Fruit fly (Drosophila melanogaster) whole organism, prepupa: Measurements from ENCODE around the gene Fuca.

Experiments
- CG10631 ChIP-seq: fragments of 200-800 bp; sonication (Bioruptor generic); optimal IDR thresholded peaks from 2 replicates; lab custom pipeline; 2016; ENCODE audit warnings: missing biosample characterization, missing genetic modification characterization
- CG10669 ChIP-seq: fragments of 200-800 bp; sonication (Bioruptor generic); optimal IDR thresholded peaks from 3 replicates; lab custom pipeline; 2018; ENCODE audit warnings: missing biosample characterization, mild to moderate bottlenecking, missing genetic modification characterization, moderate library complexity
- CG11294 ChIP-seq: fragments of 200-800 bp; sonication (Bioruptor generic); IDR thresholded peaks from 2 replicates; pipeline ENCODE4 v1.3.6; 2022; ENCODE audit warnings: missing biosample characterization, missing genetic modification characterization
- CG11902 ChIP-seq: fragments of 200-800 bp; sonication (Bioruptor generic); optimal IDR thresholded peaks from 3 replicates; lab custom pipeline; 2016; ENCODE audit warnings: missing biosample characterization, missing genetic modification characterization
- CG15336 ChIP-seq: fragments of 200-800 bp; sonication (Bioruptor generic); IDR thresholded peaks from 2 replicates; pipeline ENCODE4 v1.3.6; 2022; ENCODE audit warnings: missing biosample characterization, missing genetic modification characterization
- CG16779 ChIP-seq: fragments of 200-800 bp; sonication (Bioruptor generic); optimal IDR thresholded peaks from 3 replicates; lab custom pipeline; 2017; ENCODE audit warnings: missing biosample characterization, mild to moderate bottlenecking, missing genetic modification characterization
- CG31627 ChIP-seq: fragments of 200-800 bp; sonication (Bioruptor generic); optimal IDR thresholded peaks from 3 replicates; lab custom pipeline; 2016; ENCODE audit warnings: missing biosample characterization, missing genetic modification characterization
- CG32006 ChIP-seq: fragments of 200-800 bp; sonication (Bioruptor generic); optimal IDR thresholded peaks from 3 replicates; lab custom pipeline; 2017; ENCODE audit warnings: missing biosample characterization, mild to moderate bottlenecking, missing genetic modification characterization
- CG34406 ChIP-seq: fragments of 200-800 bp; sonication (Bioruptor generic); optimal IDR thresholded peaks from 3 replicates; lab custom pipeline; 2016; ENCODE audit warnings: missing biosample characterization, missing genetic modification characterization
- CG3919 ChIP-seq: fragments of 200-800 bp; sonication (Bioruptor generic); optimal IDR thresholded peaks from 3 replicates; lab custom pipeline; 2016; ENCODE audit warnings: missing biosample characterization, missing genetic modification characterization
- CG4318 ChIP-seq: fragments of 200-800 bp; sonication (Bioruptor generic); optimal IDR thresholded peaks from 3 replicates; lab custom pipeline; 2017; ENCODE audit warnings: missing biosample characterization, mild to moderate bottlenecking, missing genetic modification characterization
- CG6276 ChIP-seq: fragments of 200-800 bp; sonication (Bioruptor generic); optimal IDR thresholded peaks from 2 replicates; lab custom pipeline; 2017; ENCODE audit warnings: missing biosample characterization, mild to moderate bottlenecking, missing genetic modification characterization
- CG6808 ChIP-seq: fragments of 200-800 bp; sonication (Bioruptor generic); optimal IDR thresholded peaks from 3 replicates; lab custom pipeline; 2017; ENCODE audit warnings: missing biosample characterization, missing genetic modification characterization, mild to moderate bottlenecking, moderate library complexity, missing genetic modification reagents
- CG6854 ChIP-seq: fragments of 200-800 bp; sonication (Bioruptor generic); optimal IDR thresholded peaks from 2 replicates; lab custom pipeline; 2017; ENCODE audit warnings: missing biosample characterization, mild to moderate bottlenecking, missing genetic modification characterization
- CG7368 ChIP-seq: fragments of 200-800 bp; sonication (Bioruptor generic); optimal IDR thresholded peaks from 3 replicates; lab custom pipeline; 2016; ENCODE audit warnings: missing biosample characterization, missing genetic modification characterization
- CG8319 ChIP-seq: fragments of 200-800 bp; sonication (Bioruptor generic); optimal IDR thresholded peaks from 3 replicates; lab custom pipeline; 2016; ENCODE audit warnings: missing biosample characterization, missing genetic modification characterization
- CG9139 ChIP-seq: fragments of 200-800 bp; sonication (Bioruptor generic); optimal IDR thresholded peaks from 3 replicates; lab custom pipeline; 2017; ENCODE audit warnings: missing biosample characterization, mild to moderate bottlenecking, missing genetic modification characterization
- Eip93F ChIP-seq: fragments of 200-800 bp; sonication (Bioruptor generic); optimal IDR thresholded peaks from 2 replicates; lab custom pipeline; 2016; ENCODE audit warnings: missing biosample characterization, mild to moderate bottlenecking, missing genetic modification characterization
- Ets21C ChIP-seq: fragments of 200-800 bp; sonication (Bioruptor generic); optimal IDR thresholded peaks from 3 replicates; lab custom pipeline; 2016; ENCODE audit warnings: missing biosample characterization, missing genetic modification characterization
- Ets96B ChIP-seq: fragments of 200-800 bp; optimal IDR thresholded peaks from 2 replicates; lab custom pipeline; 2019; ENCODE audit warnings: missing biosample characterization, mild to moderate bottlenecking, missing genetic modification characterization, moderate library complexity
- Gug ChIP-seq: fragments of 200-800 bp; sonication (Bioruptor generic); IDR thresholded peaks from 2 replicates; pipeline ENCODE4 v1.3.6; 2022; ENCODE audit warnings: missing biosample characterization, missing genetic modification characterization
- Hr38 ChIP-seq: sonication (Bioruptor generic); optimal IDR thresholded peaks from 2 replicates; lab custom pipeline; 2016; ENCODE audit warnings: missing biosample characterization, missing genetic modification characterization
- Lpt ChIP-seq: fragments of 200-800 bp; sonication (Bioruptor generic); optimal IDR thresholded peaks from 3 replicates; lab custom pipeline; 2016; ENCODE audit warnings: missing biosample characterization, missing genetic modification characterization
- Met ChIP-seq: fragments of 200-800 bp; sonication (Bioruptor generic); optimal IDR thresholded peaks from 3 replicates; lab custom pipeline; 2016; ENCODE audit warnings: missing biosample characterization, missing genetic modification characterization
- OdsH ChIP-seq: fragments of 200-800 bp; sonication (Bioruptor generic); optimal IDR thresholded peaks from 3 replicates; lab custom pipeline; 2016; ENCODE audit warnings: missing biosample characterization, missing genetic modification characterization
- Smox ChIP-seq: fragments of 200-800 bp; sonication (Bioruptor generic); optimal IDR thresholded peaks from 3 replicates; lab custom pipeline; 2016; ENCODE audit warnings: missing biosample characterization, missing genetic modification characterization
- Sox14 ChIP-seq: fragments of 200-800 bp; sonication (Bioruptor generic); optimal IDR thresholded peaks from 3 replicates; lab custom pipeline; 2016; ENCODE audit warnings: missing biosample characterization, missing genetic modification characterization
- Sox15 ChIP-seq: fragments of 200-800 bp; sonication (Bioruptor generic); optimal IDR thresholded peaks from 3 replicates; lab custom pipeline; 2016; ENCODE audit warnings: missing biosample characterization, missing genetic modification characterization
- acj6 ChIP-seq: fragments of 200-800 bp; sonication (Bioruptor generic); optimal IDR thresholded peaks from 3 replicates; lab custom pipeline; 2016; ENCODE audit warnings: missing biosample characterization, missing genetic modification characterization
- cyc ChIP-seq: fragments of 200-800 bp; sonication (Bioruptor generic); optimal IDR thresholded peaks from 3 replicates; lab custom pipeline; 2016; ENCODE audit warnings: missing biosample characterization, missing genetic modification characterization
- dac ChIP-seq: fragments of 200-800 bp; sonication (Bioruptor generic); optimal IDR thresholded peaks from 2 replicates; lab custom pipeline; 2017; ENCODE audit warnings: missing biosample characterization, mild to moderate bottlenecking, missing genetic modification characterization
- dsx ChIP-seq: fragments of 200-800 bp; optimal IDR thresholded peaks from 3 replicates; lab custom pipeline; 2019; ENCODE audit warnings: missing biosample characterization, mild to moderate bottlenecking, missing genetic modification characterization, moderate library complexity; ENCODE audit not compliant: poor library complexity, severe bottlenecking
- fd59A ChIP-seq: fragments of 200-800 bp; sonication (Bioruptor generic); optimal IDR thresholded peaks from 2 replicates; lab custom pipeline; 2017; ENCODE audit warnings: missing biosample characterization, mild to moderate bottlenecking, missing genetic modification characterization, missing genetic modification reagents
- fd85E ChIP-seq: fragments of 200-800 bp; sonication (Bioruptor generic); optimal IDR thresholded peaks from 3 replicates; lab custom pipeline; 2016; ENCODE audit warnings: missing biosample characterization, missing genetic modification characterization
- fkh ChIP-seq: fragments of 200-800 bp; sonication (Bioruptor generic); optimal IDR thresholded peaks from 3 replicates; lab custom pipeline; 2017; ENCODE audit warnings: missing biosample characterization, mild to moderate bottlenecking, missing genetic modification characterization, moderate library complexity
- lz ChIP-seq: fragments of 200-800 bp; sonication (Bioruptor generic); optimal IDR thresholded peaks from 3 replicates; lab custom pipeline; 2016; ENCODE audit warnings: missing biosample characterization, missing genetic modification characterization
- net ChIP-seq: fragments of 200-800 bp; sonication (Bioruptor generic); optimal IDR thresholded peaks from 3 replicates; lab custom pipeline; 2016; ENCODE audit warnings: missing biosample characterization, missing genetic modification characterization
- pdm3 ChIP-seq: fragments of 200-800 bp; sonication (Bioruptor generic); optimal IDR thresholded peaks from 3 replicates; lab custom pipeline; 2016; ENCODE audit warnings: missing biosample characterization, missing genetic modification characterization
- svp ChIP-seq: fragments of 200-800 bp; sonication (Bioruptor generic); peaks from one replicate; lab custom pipeline; 2016; ENCODE audit warnings: missing biosample characterization, missing genetic modification characterization
- vri ChIP-seq: fragments of 200-800 bp; sonication (Bioruptor generic); optimal IDR thresholded peaks from 3 replicates; lab custom pipeline; 2016; ENCODE audit warnings: missing biosample characterization, mild to moderate bottlenecking, missing genetic modification characterization

The Fuca gene

dm6 chr3L:11510489-11510888 is 12.0 kb downstream of the Fuca start, which contains the start of gene CG33272:
TSS of gene CG33272 (minus strand) at chr3L:11510589.
- TF ChIP-seq CG11294 (GFP tag; lab: Robert Waterston, UW) (no peak), CG6854 (GFP tag; lab: Kevin White, UChicago) (no peak), dsx (GFP tag; lab: Kevin White, UChicago) (no peak), Smox (GFP tag; lab: Kevin White, UChicago) (no peak)

- TF ChIP-seq CG16779 (no peak), Ets96B (tag; lab: Kevin White, UChicago) (no peak), CG10669 (GFP tag; lab: Kevin White, UChicago) (no peak), CG31627 (GFP tag; lab: Kevin White, UChicago) (no peak), Eip93F (GFP tag; lab: Kevin White, UChicago) (no peak), svp (GFP tag; lab: Kevin White, UChicago) (no peak), Ets21C (GFP tag; lab: Kevin White, UChicago) (no peak), Sox14 (GFP tag; lab: Kevin White, UChicago) (no peak), CG6808 (GFP tag; lab: Kevin White, UChicago) (no peak), fd59A (GFP tag; lab: Kevin White, UChicago) (no peak), CG32006 (GFP tag; lab: Kevin White, UChicago) (no peak), fd85E (GFP tag; lab: Kevin White, UChicago) (no peak), acj6 (GFP tag; lab: Kevin White, UChicago) (no peak), Smox (GFP tag; lab: Kevin White, UChicago) (no peak), Hr38 (GFP tag; lab: Kevin White, UChicago) (no peak), CG7368 (GFP tag; lab: Kevin White, UChicago) (no peak), CG4318 (GFP tag; lab: Kevin White, UChicago) (no peak), CG34406 (GFP tag; lab: Kevin White, UChicago) (no peak), CG10631 (GFP tag; lab: Kevin White, UChicago) (no peak)
These were observed 13.1 kb downstream of the Fuca start, which contains the start of the genes Sgs8 and Sgs7 for dm6 chr3L:11509294-11509911. TSS of gene Sgs8 (minus strand) at chr3L:11509394. TSS of gene Sgs7 (plus strand) at chr3L:11509861.

dm6 chr3L:11508337-11508736 is 14.2 kb downstream of the Fuca start, which contains the start of gene CG33500:
TSS of gene CG33500 (plus strand) at chr3L:11508637.
- TF ChIP-seq CG7368 (GFP tag; lab: Kevin White, UChicago) (no peak), cyc (GFP tag; lab: Kevin White, UChicago) (no peak), CG10669 (GFP tag; lab: Kevin White, UChicago) (no peak), vri (GFP tag; lab: Kevin White, UChicago) (no peak), acj6 (GFP tag; lab: Kevin White, UChicago) (no peak), CG11902 (GFP tag; lab: Kevin White, UChicago) (no peak), CG8319 (no peak), fkh (GFP tag; lab: Kevin White, UChicago) (no peak), fd59A (GFP tag; lab: Kevin White, UChicago) (no peak), dac (GFP tag; lab: Kevin White, UChicago) (no peak), dsx (GFP tag; lab: Kevin White, UChicago) (no peak), Met (GFP tag; lab: Kevin White, UChicago) (no peak), pdm3 (GFP tag; lab: Kevin White, UChicago) (no peak), OdsH (GFP tag; lab: Kevin White, UChicago) (no peak)

dm6 chr3L:11493090-11493807 is 29.3 kb downstream of the Fuca start:
- TF ChIP-seq fkh (GFP tag; lab: Kevin White, UChicago), result no peak
- no peak for TF ChIP-seq Sox14 (GFP tag; lab: Kevin White, UChicago)
- no peak for TF ChIP-seq CG11294 (GFP tag; lab: Robert Waterston, UW)
- no peak for TF ChIP-seq CG6276 (GFP tag; lab: Kevin White, UChicago)
- TF ChIP-seq lz, result peak; percentile 9
- peak; percentile 51 for TF ChIP-seq CG9139 (GFP tag; lab: Kevin White, UChicago)
- peak; percentile 23; the same call in 1 of the 2 replicates for TF ChIP-seq CG15336
- peak; percentile 80 for TF ChIP-seq CG6854 (GFP tag; lab: Kevin White, UChicago)
- TF ChIP-seq CG3919 (GFP tag; lab: Kevin White, UChicago), result peak; percentile 13
- TF ChIP-seq Lpt (GFP tag; lab: Kevin White, UChicago), result no peak
- no peak for TF ChIP-seq CG31627 (GFP tag; lab: Kevin White, UChicago)
- TF ChIP-seq CG32006 (GFP tag; lab: Kevin White, UChicago), result peak; percentile 67
- no peak for TF ChIP-seq Sox15 (GFP tag; lab: Kevin White, UChicago)
- no peak for TF ChIP-seq Gug (GFP tag; lab: Robert Waterston, UW)
- peak; percentile 25 for TF ChIP-seq Ets96B (tag; lab: Kevin White, UChicago)
- TF ChIP-seq dsx (GFP tag; lab: Kevin White, UChicago), result no peak
- peak; percentile 44 for TF ChIP-seq CG34406 (GFP tag; lab: Kevin White, UChicago)
- no peak for TF ChIP-seq CG8319
- no peak for TF ChIP-seq CG4318 (GFP tag; lab: Kevin White, UChicago)
- TF ChIP-seq net (GFP tag; lab: Kevin White, UChicago), result no peak
